Fruit fly (Drosophila melanogaster) whole organism, prepupa: ENCODE results near the gene CG45073.
A peak's percentile ranks its signal among the peaks of the same experiment; 100 is the strongest.

Experiments used
- Blimp-1 ChIP-seq: fragments of 200-800 bp; sonication (Bioruptor generic); optimal IDR thresholded peaks from 3 replicates; lab custom pipeline; 2017; ENCODE audit warnings: missing biosample characterization, missing genetic modification characterization, mild to moderate bottlenecking, moderate library complexity, missing genetic modification reagents
- CG10631 ChIP-seq: fragments of 200-800 bp; sonication (Bioruptor generic); optimal IDR thresholded peaks from 2 replicates; lab custom pipeline; 2016; ENCODE audit warnings: missing biosample characterization, missing genetic modification characterization
- CG10669 ChIP-seq: fragments of 200-800 bp; sonication (Bioruptor generic); optimal IDR thresholded peaks from 3 replicates; lab custom pipeline; 2018; ENCODE audit warnings: missing biosample characterization, mild to moderate bottlenecking, missing genetic modification characterization, moderate library complexity
- CG11294 ChIP-seq: fragments of 200-800 bp; sonication (Bioruptor generic); IDR thresholded peaks from 2 replicates; pipeline ENCODE4 v1.3.6; 2022; ENCODE audit warnings: missing biosample characterization, missing genetic modification characterization
- CG11902 ChIP-seq: fragments of 200-800 bp; sonication (Bioruptor generic); optimal IDR thresholded peaks from 3 replicates; lab custom pipeline; 2016; ENCODE audit warnings: missing biosample characterization, missing genetic modification characterization
- CG15336 ChIP-seq: fragments of 200-800 bp; sonication (Bioruptor generic); IDR thresholded peaks from 2 replicates; pipeline ENCODE4 v1.3.6; 2022; ENCODE audit warnings: missing biosample characterization, missing genetic modification characterization
- CG1621 ChIP-seq: fragments of 200-800 bp; sonication (Bioruptor generic); optimal IDR thresholded peaks from 3 replicates; lab custom pipeline; 2018; ENCODE audit warnings: missing biosample characterization, mild to moderate bottlenecking, missing genetic modification characterization
- CG16779 ChIP-seq: fragments of 200-800 bp; sonication (Bioruptor generic); optimal IDR thresholded peaks from 3 replicates; lab custom pipeline; 2017; ENCODE audit warnings: missing biosample characterization, mild to moderate bottlenecking, missing genetic modification characterization
- CG3032 ChIP-seq: fragments of 200-800 bp; optimal IDR thresholded peaks from 2 replicates; lab custom pipeline; 2019; ENCODE audit warnings: missing biosample characterization, mild to moderate bottlenecking, missing genetic modification characterization, moderate library complexity
- CG31627 ChIP-seq: fragments of 200-800 bp; sonication (Bioruptor generic); optimal IDR thresholded peaks from 3 replicates; lab custom pipeline; 2016; ENCODE audit warnings: missing biosample characterization, missing genetic modification characterization
- CG32006 ChIP-seq: fragments of 200-800 bp; sonication (Bioruptor generic); optimal IDR thresholded peaks from 3 replicates; lab custom pipeline; 2017; ENCODE audit warnings: missing biosample characterization, mild to moderate bottlenecking, missing genetic modification characterization
- CG3919 ChIP-seq: fragments of 200-800 bp; sonication (Bioruptor generic); optimal IDR thresholded peaks from 3 replicates; lab custom pipeline; 2016; ENCODE audit warnings: missing biosample characterization, missing genetic modification characterization
- CG4318 ChIP-seq: fragments of 200-800 bp; sonication (Bioruptor generic); optimal IDR thresholded peaks from 3 replicates; lab custom pipeline; 2017; ENCODE audit warnings: missing biosample characterization, mild to moderate bottlenecking, missing genetic modification characterization
- CG6163 ChIP-seq: fragments of 200-800 bp; sonication (Bioruptor generic); IDR thresholded peaks from 3 replicates; pipeline ENCODE4 v1.3.6; 2022; ENCODE audit warnings: missing biosample characterization, missing genetic modification characterization
- CG6276 ChIP-seq: fragments of 200-800 bp; sonication (Bioruptor generic); optimal IDR thresholded peaks from 2 replicates; lab custom pipeline; 2017; ENCODE audit warnings: missing biosample characterization, mild to moderate bottlenecking, missing genetic modification characterization
- CG6792 ChIP-seq: fragments of 200-800 bp; sonication (Bioruptor generic); optimal IDR thresholded peaks from 3 replicates; lab custom pipeline; 2016; ENCODE audit warnings: missing biosample characterization, missing genetic modification characterization
- CG6808 ChIP-seq: fragments of 200-800 bp; sonication (Bioruptor generic); optimal IDR thresholded peaks from 3 replicates; lab custom pipeline; 2017; ENCODE audit warnings: missing biosample characterization, missing genetic modification characterization, mild to moderate bottlenecking, moderate library complexity, missing genetic modification reagents
- CG7368 ChIP-seq: fragments of 200-800 bp; sonication (Bioruptor generic); optimal IDR thresholded peaks from 3 replicates; lab custom pipeline; 2016; ENCODE audit warnings: missing biosample characterization, missing genetic modification characterization
- CG8119 ChIP-seq: fragments of 200-800 bp; sonication (Bioruptor generic); IDR thresholded peaks from 3 replicates; pipeline ENCODE4 v1.3.6; 2022; ENCODE audit warnings: missing biosample characterization, missing genetic modification characterization
- CG8319 ChIP-seq: fragments of 200-800 bp; sonication (Bioruptor generic); optimal IDR thresholded peaks from 3 replicates; lab custom pipeline; 2016; ENCODE audit warnings: missing biosample characterization, missing genetic modification characterization
- Eip78C ChIP-seq: fragments of 200-800 bp; sonication (Bioruptor generic); peaks from one replicate; lab custom pipeline; 2016; ENCODE audit warnings: missing biosample characterization, missing genetic modification characterization
- Eip93F ChIP-seq: fragments of 200-800 bp; sonication (Bioruptor generic); optimal IDR thresholded peaks from 2 replicates; lab custom pipeline; 2016; ENCODE audit warnings: missing biosample characterization, mild to moderate bottlenecking, missing genetic modification characterization
- Gug ChIP-seq: fragments of 200-800 bp; sonication (Bioruptor generic); IDR thresholded peaks from 2 replicates; pipeline ENCODE4 v1.3.6; 2022; ENCODE audit warnings: missing biosample characterization, missing genetic modification characterization
- Hr38 ChIP-seq: sonication (Bioruptor generic); optimal IDR thresholded peaks from 2 replicates; lab custom pipeline; 2016; ENCODE audit warnings: missing biosample characterization, missing genetic modification characterization
- Hr39 ChIP-seq: fragments of 200-800 bp; sonication (Bioruptor generic); optimal IDR thresholded peaks from 2 replicates; lab custom pipeline; 2016; ENCODE audit warnings: missing biosample characterization, missing genetic modification characterization
- Hr4 ChIP-seq: fragments of 200-800 bp; sonication (Bioruptor generic); optimal IDR thresholded peaks from 3 replicates; lab custom pipeline; 2016; ENCODE audit warnings: missing biosample characterization, missing genetic modification characterization
- Lpt ChIP-seq: fragments of 200-800 bp; sonication (Bioruptor generic); optimal IDR thresholded peaks from 3 replicates; lab custom pipeline; 2016; ENCODE audit warnings: missing biosample characterization, missing genetic modification characterization
- OdsH ChIP-seq: fragments of 200-800 bp; sonication (Bioruptor generic); optimal IDR thresholded peaks from 3 replicates; lab custom pipeline; 2016; ENCODE audit warnings: missing biosample characterization, missing genetic modification characterization
- Smox ChIP-seq: fragments of 200-800 bp; sonication (Bioruptor generic); optimal IDR thresholded peaks from 3 replicates; lab custom pipeline; 2016; ENCODE audit warnings: missing biosample characterization, missing genetic modification characterization
- Sox102F ChIP-seq: fragments of 200-800 bp; sonication (Bioruptor generic); optimal IDR thresholded peaks from 2 replicates; lab custom pipeline; 2016; ENCODE audit warnings: missing biosample characterization, mild to moderate bottlenecking, missing genetic modification characterization
- Sox14 ChIP-seq: fragments of 200-800 bp; sonication (Bioruptor generic); optimal IDR thresholded peaks from 3 replicates; lab custom pipeline; 2016; ENCODE audit warnings: missing biosample characterization, missing genetic modification characterization
- achi ChIP-seq: fragments of 200-800 bp; sonication (Bioruptor generic); optimal IDR thresholded peaks from 3 replicates; lab custom pipeline; 2016; ENCODE audit warnings: missing biosample characterization, missing genetic modification characterization
- acj6 ChIP-seq: fragments of 200-800 bp; sonication (Bioruptor generic); optimal IDR thresholded peaks from 3 replicates; lab custom pipeline; 2016; ENCODE audit warnings: missing biosample characterization, missing genetic modification characterization
- cyc ChIP-seq: fragments of 200-800 bp; sonication (Bioruptor generic); optimal IDR thresholded peaks from 3 replicates; lab custom pipeline; 2016; ENCODE audit warnings: missing biosample characterization, missing genetic modification characterization
- dac ChIP-seq: fragments of 200-800 bp; sonication (Bioruptor generic); optimal IDR thresholded peaks from 2 replicates; lab custom pipeline; 2017; ENCODE audit warnings: missing biosample characterization, mild to moderate bottlenecking, missing genetic modification characterization
- dsx ChIP-seq: fragments of 200-800 bp; optimal IDR thresholded peaks from 3 replicates; lab custom pipeline; 2019; ENCODE audit warnings: missing biosample characterization, mild to moderate bottlenecking, missing genetic modification characterization, moderate library complexity; ENCODE audit not compliant: poor library complexity, severe bottlenecking
- eg ChIP-seq: fragments of 200-800 bp; sonication (Bioruptor generic); IDR thresholded peaks from 3 replicates; pipeline ENCODE4 v1.3.6; 2022; ENCODE audit warnings: missing biosample characterization, missing genetic modification characterization
- fd85E ChIP-seq: fragments of 200-800 bp; sonication (Bioruptor generic); optimal IDR thresholded peaks from 3 replicates; lab custom pipeline; 2016; ENCODE audit warnings: missing biosample characterization, missing genetic modification characterization
- fkh ChIP-seq: fragments of 200-800 bp; sonication (Bioruptor generic); optimal IDR thresholded peaks from 3 replicates; lab custom pipeline; 2017; ENCODE audit warnings: missing biosample characterization, mild to moderate bottlenecking, missing genetic modification characterization, moderate library complexity
- lz ChIP-seq: fragments of 200-800 bp; sonication (Bioruptor generic); optimal IDR thresholded peaks from 3 replicates; lab custom pipeline; 2016; ENCODE audit warnings: missing biosample characterization, missing genetic modification characterization
- pdm3 ChIP-seq: fragments of 200-800 bp; sonication (Bioruptor generic); optimal IDR thresholded peaks from 3 replicates; lab custom pipeline; 2016; ENCODE audit warnings: missing biosample characterization, missing genetic modification characterization
- salr ChIP-seq, 2 experiments: fragments of 200-800 bp; sonication (Bioruptor generic); optimal IDR thresholded peaks; 3 replicates each; lab custom pipeline; 2016 to 2018; ENCODE audit warnings: missing biosample characterization in 2 of 2, missing genetic modification characterization in 2 of 2, mild to moderate bottlenecking in 1 of 2
- spab ChIP-seq: fragments of 200-800 bp; sonication (Bioruptor generic); optimal IDR thresholded peaks from 2 replicates; lab custom pipeline; 2017; ENCODE audit warnings: missing biosample characterization, mild to moderate bottlenecking, missing genetic modification characterization, missing genetic modification reagents
- ss ChIP-seq, 2 experiments: fragments of 200-800 bp; sonication (Bioruptor generic); optimal IDR thresholded peaks; 2 replicates in 1 of 2; 3 replicates in 1 of 2; lab custom pipeline; 2017 to 2018; ENCODE audit warnings: mild to moderate bottlenecking in 2 of 2, missing biosample characterization in 2 of 2, missing genetic modification characterization in 2 of 2, moderate library complexity in 1 of 2
- svp ChIP-seq: fragments of 200-800 bp; sonication (Bioruptor generic); peaks from one replicate; lab custom pipeline; 2016; ENCODE audit warnings: missing biosample characterization, missing genetic modification characterization
- vri ChIP-seq: fragments of 200-800 bp; sonication (Bioruptor generic); optimal IDR thresholded peaks from 3 replicates; lab custom pipeline; 2016; ENCODE audit warnings: missing biosample characterization, mild to moderate bottlenecking, missing genetic modification characterization

The CG45073 gene

dm6 chr3R:30164162-30164561 lies 39.6 kb upstream of the CG45073 start (continued):
- TF ChIP-seq CG11902 (GFP tag; lab: Kevin White, UChicago) (no peak), Hr39 (GFP tag; lab: Kevin White, UChicago) (peak; percentile 8), CG8319 (GFP tag; lab: Kevin White, UChicago) (no peak), pdm3 (GFP tag; lab: Kevin White, UChicago) (peak; percentile 57), CG1621 (no peak), Sox14 (GFP tag; lab: Kevin White, UChicago) (peak; percentile 26), CG8119 (GFP tag; lab: Robert Waterston, UW) (peak; percentile 88), CG7368 (GFP tag; lab: Kevin White, UChicago) (no peak), salr (GFP tag; optimal IDR thresholded peaks at IDR 0.05; lab: Kevin White, UChicago) (peak in 1 of 2 experiments; percentile 64), Hr4 (GFP tag; lab: Kevin White, UChicago) (peak; percentile 89), CG32006 (GFP tag; lab: Kevin White, UChicago) (peak; percentile 88), fkh (GFP tag; lab: Kevin White, UChicago) (no peak), Sox102F (GFP tag; lab: Kevin White, UChicago) (no peak), CG6808 (GFP tag; lab: Kevin White, UChicago) (no peak), acj6 (GFP tag; lab: Kevin White, UChicago) (peak; percentile 31), CG3919 (GFP tag; lab: Kevin White, UChicago) (peak; percentile 73), CG10631 (GFP tag; lab: Kevin White, UChicago) (peak; percentile 43), dac (peak; percentile 80), Smox (GFP tag; lab: Kevin White, UChicago) (no peak), CG16779 (no peak), spab (GFP tag; lab: Kevin White, UChicago) (no peak), OdsH (peak; percentile 58), achi (peak; percentile 64), CG10669 (GFP tag; lab: Kevin White, UChicago) (no peak), Blimp-1 (GFP tag; lab: Kevin White, UChicago) (peak; percentile 95)

- TF ChIP-seq Lpt (GFP tag; lab: Kevin White, UChicago) (no peak), CG31627 (GFP tag; lab: Kevin White, UChicago) (no peak), dac (no peak), Eip78C (GFP tag; lab: Kevin White, UChicago) (peak; percentile 85), CG6163 (GFP tag; lab: Robert Waterston, UW) (peak; percentile 26; the same call in 1 of the 3 replicates), CG4318 (GFP tag; lab: Kevin White, UChicago) (peak; percentile 18), Hr38 (no peak), CG11294 (GFP tag; lab: Robert Waterston, UW) (no peak), CG15336 (GFP tag; lab: Robert Waterston, UW) (peak; percentile 65), CG32006 (GFP tag; lab: Kevin White, UChicago) (peak; percentile 74), CG6276 (GFP tag; lab: Kevin White, UChicago) (peak; percentile 34), eg (peak; percentile 52; the same call in 1 of the 3 replicates), CG3919 (GFP tag; lab: Kevin White, UChicago) (no peak), vri (GFP tag; lab: Kevin White, UChicago) (no peak), CG3032 (tag; lab: Kevin White, UChicago) (no peak), Hr4 (GFP tag; lab: Kevin White, UChicago) (peak; percentile 70), fkh (GFP tag; lab: Kevin White, UChicago) (no peak), CG8119 (GFP tag; lab: Robert Waterston, UW) (peak; percentile 58; the same call in 2 of the 3 replicates), salr (GFP tag; optimal IDR thresholded peaks at IDR 0.05; lab: Kevin White, UChicago) (no peak)
- TF ChIP-seq, all 60 proteins: peak for 9
These were observed 38.7 kb upstream of the CG45073 start for dm6 chr3R:30163228-30163627.

- no peak for TF ChIP-seq acj6 (GFP tag; lab: Kevin White, UChicago)
- peak; percentile 20 for TF ChIP-seq CG3919 (GFP tag; lab: Kevin White, UChicago)
- no peak for TF ChIP-seq Eip93F (GFP tag; lab: Kevin White, UChicago)
- 0 out of 2 replicates have a peak, but pooled peaks have one; percentile 32 for TF ChIP-seq Gug (GFP tag; lab: Robert Waterston, UW)
- TF ChIP-seq lz = no peak
- TF ChIP-seq cyc (GFP tag; lab: Kevin White, UChicago) = no peak
- no peak for TF ChIP-seq CG16779
- TF ChIP-seq spab (GFP tag; lab: Kevin White, UChicago) = no peak
- TF ChIP-seq svp (GFP tag; lab: Kevin White, UChicago) = peak; percentile 54
- no peak for TF ChIP-seq dsx
- no peak for TF ChIP-seq pdm3 (GFP tag; lab: Kevin White, UChicago)
- TF ChIP-seq CG6792 (GFP tag; lab: Kevin White, UChicago) = no peak
- TF ChIP-seq fd85E (GFP tag; lab: Kevin White, UChicago) = no peak
- TF ChIP-seq CG32006 (GFP tag; lab: Kevin White, UChicago) = peak; percentile 59
- TF ChIP-seq ss (GFP tag; optimal IDR thresholded peaks at IDR 0.05; lab: Kevin White, UChicago) = no peak
- peak; percentile 71; the same call in 2 of the 3 replicates for TF ChIP-seq CG6163 (GFP tag; lab: Robert Waterston, UW)
- no peak for TF ChIP-seq CG31627 (GFP tag; lab: Kevin White, UChicago)
These were observed 35.9 kb upstream of the CG45073 start, which contains the start of gene CG11498 for dm6 chr3R:30160312-30160942. TSS of gene CG11498 (minus strand) at chr3R:30160473.
